Fruit fly (Drosophila melanogaster) whole organism, wandering third instar larva: ENCODE data around the gene CG11333.

Experiments
- Abd-B ChIP-seq: fragments of >200 bp; optimal IDR thresholded peaks from 2 replicates; lab custom pipeline; 2017; ENCODE audit warnings: missing biosample characterization, missing genetic modification characterization
- CG32264 ChIP-seq: fragments of 200-800 bp; sonication (Bioruptor generic); optimal IDR thresholded peaks from 2 replicates; lab custom pipeline; 2016; ENCODE audit warnings: missing biosample characterization, missing genetic modification characterization
- CG9705 ChIP-seq: fragments of 200-800 bp; sonication (Bioruptor generic); optimal IDR thresholded peaks from 2 replicates; lab custom pipeline; 2018; ENCODE audit warnings: missing biosample characterization, mild to moderate bottlenecking, missing genetic modification characterization
- CrebA ChIP-seq: fragments of 200-800 bp; sonication (Bioruptor generic); optimal IDR thresholded peaks from 2 replicates; lab custom pipeline; 2016; ENCODE audit warnings: missing biosample characterization, mild to moderate bottlenecking, missing genetic modification characterization, borderline replicate concordance
- Dfd ChIP-seq: fragments of >200 bp; optimal IDR thresholded peaks from 2 replicates; lab custom pipeline; 2017; ENCODE audit warnings: missing biosample characterization, missing genetic modification characterization
- Dif ChIP-seq: fragments of 200-275, 200-300 bp; sonication (Bioruptor generic); optimal IDR thresholded peaks from 2 replicates; lab custom pipeline; 2018; ENCODE audit warnings: missing biosample characterization, missing genetic modification characterization; ENCODE audit not compliant: partially characterized antibody
- GATAd ChIP-seq: sonication (Bioruptor generic); optimal IDR thresholded peaks from 2 replicates; lab custom pipeline; 2016; ENCODE audit warnings: missing biosample characterization, missing genetic modification characterization
- HLH106 ChIP-seq: fragments of 200-800 bp; optimal IDR thresholded peaks from 3 replicates; lab custom pipeline; 2019; ENCODE audit warnings: missing biosample characterization, mild to moderate bottlenecking, missing genetic modification characterization, moderate library complexity
- Hnf4 ChIP-seq: fragments of 200-800 bp; sonication (Bioruptor generic); optimal IDR thresholded peaks from 2 replicates; lab custom pipeline; 2016; ENCODE audit warnings: missing biosample characterization, mild to moderate bottlenecking, missing genetic modification characterization
- Hr78 ChIP-seq: fragments of >200 bp; optimal IDR thresholded peaks from 2 replicates; lab custom pipeline; 2017; ENCODE audit warnings: missing biosample characterization, missing genetic modification characterization
- Hr83 ChIP-seq: fragments of 200-300 bp; sonication (Bioruptor generic); optimal IDR thresholded peaks from 2 replicates; lab custom pipeline; 2016; ENCODE audit warnings: missing biosample characterization, mild to moderate bottlenecking, missing genetic modification characterization, moderate library complexity; ENCODE audit not compliant: poor library complexity, severe bottlenecking
- Jra ChIP-seq: sonication (Bioruptor generic); optimal IDR thresholded peaks from 2 replicates; lab custom pipeline; 2016; ENCODE audit warnings: missing biosample characterization, missing genetic modification characterization
- Mio ChIP-seq: sonication (Bioruptor generic); optimal IDR thresholded peaks from 2 replicates; lab custom pipeline; 2016; ENCODE audit warnings: missing biosample characterization, missing genetic modification characterization
- Myc ChIP-seq: fragments of >200 bp; optimal IDR thresholded peaks from 2 replicates; lab custom pipeline; 2017
- N ChIP-seq: fragments of >200 bp; optimal IDR thresholded peaks from 2 replicates; lab custom pipeline; 2018; ENCODE audit warnings: missing biosample characterization, missing external identifiers, missing genetic modification characterization
- OdsH ChIP-seq: fragments of 200-800 bp; sonication (Bioruptor generic); optimal IDR thresholded peaks from 2 replicates; lab custom pipeline; 2016; ENCODE audit warnings: missing biosample characterization, mild to moderate bottlenecking, missing genetic modification characterization
- Rel ChIP-seq, 2 experiments: fragments of 200-800 bp; sonication (Bioruptor generic) in 1 of 2; optimal IDR thresholded peaks; 2 replicates in 1 of 2; 3 replicates in 1 of 2; lab custom pipeline; 2016 to 2019; ENCODE audit warnings: mild to moderate bottlenecking in 2 of 2, missing biosample characterization in 2 of 2, missing genetic modification characterization in 2 of 2, moderate library complexity in 1 of 2
- Sp1 ChIP-seq: fragments of 200-800 bp; sonication (Bioruptor generic); optimal IDR thresholded peaks from 3 replicates; lab custom pipeline; 2019; ENCODE audit warnings: missing biosample characterization, mild to moderate bottlenecking, missing genetic modification characterization, moderate library complexity
- Vsx2 ChIP-seq: fragments of 200-300, 225-300 bp; sonication (Bioruptor generic); optimal IDR thresholded peaks from 2 replicates; lab custom pipeline; 2018; ENCODE audit warnings: missing biosample characterization, missing genetic modification characterization; ENCODE audit not compliant: partially characterized antibody
- br ChIP-seq: fragments of 200-800 bp; sonication (Bioruptor generic); optimal IDR thresholded peaks from 2 replicates; lab custom pipeline; 2016; ENCODE audit warnings: missing biosample characterization, missing genetic modification characterization
- brk ChIP-seq: fragments of 200-800 bp; sonication (Bioruptor generic); optimal IDR thresholded peaks from 2 replicates; lab custom pipeline; 2016; ENCODE audit warnings: missing biosample characterization, mild to moderate bottlenecking, missing genetic modification characterization
- dl ChIP-seq, 2 experiments: fragments of 175-275, 200-275 bp in 1 of 2; fragments of 200-275 bp in 1 of 2; sonication (Bioruptor generic); optimal IDR thresholded peaks; lab custom pipeline; 2018; ENCODE audit warnings: mild to moderate bottlenecking in 2 of 2, missing biosample characterization in 2 of 2, missing genetic modification characterization in 2 of 2, moderate library complexity in 2 of 2; ENCODE audit not compliant: partially characterized antibody in 2 of 2, insufficient read depth in 1 of 2
- dmrt93B ChIP-seq: fragments of 200-800 bp; sonication (Bioruptor generic); optimal IDR thresholded peaks from 2 replicates; lab custom pipeline; 2018; ENCODE audit warnings: missing biosample characterization, mild to moderate bottlenecking, missing genetic modification characterization
- dsf ChIP-seq: sonication (Bioruptor generic); optimal IDR thresholded peaks from 2 replicates; lab custom pipeline; 2016; ENCODE audit warnings: missing biosample characterization, missing genetic modification characterization, borderline replicate concordance
- ey ChIP-seq: fragments of 200-800 bp; sonication (Bioruptor generic); optimal IDR thresholded peaks from 2 replicates; lab custom pipeline; 2016; ENCODE audit warnings: missing biosample characterization, missing genetic modification characterization
- foxo ChIP-seq, 2 experiments: fragments of 200-800 bp; sonication (Bioruptor generic); optimal IDR thresholded peaks; 2 replicates in 1 of 2; 3 replicates in 1 of 2; lab custom pipeline; 2016 to 2017; ENCODE audit warnings: missing biosample characterization in 2 of 2, missing genetic modification characterization in 2 of 2
- fru ChIP-seq: fragments of 200-800 bp; sonication (Bioruptor generic); optimal IDR thresholded peaks from 3 replicates; lab custom pipeline; 2016; ENCODE audit warnings: missing biosample characterization, mild to moderate bottlenecking, missing genetic modification characterization
- h ChIP-seq: fragments of 200-800 bp; sonication (Bioruptor generic); optimal IDR thresholded peaks from 3 replicates; lab custom pipeline; 2016; ENCODE audit warnings: missing biosample characterization, mild to moderate bottlenecking, missing genetic modification characterization
- jim ChIP-seq: fragments of 175-275, 200-325 bp; sonication (Bioruptor generic); optimal IDR thresholded peaks from 2 replicates; lab custom pipeline; 2016; ENCODE audit warnings: missing biosample characterization, mild to moderate bottlenecking, missing genetic modification characterization
- lola ChIP-seq: fragments of >200 bp; optimal IDR thresholded peaks from 2 replicates; lab custom pipeline; 2017; ENCODE audit warnings: missing biosample characterization, missing genetic modification characterization
- pan ChIP-seq: fragments of >200 bp; optimal IDR thresholded peaks from 2 replicates; lab custom pipeline; 2017
- psq ChIP-seq: fragments of 200-800 bp; sonication (Bioruptor generic); optimal IDR thresholded peaks from 3 replicates; lab custom pipeline; 2017; ENCODE audit warnings: missing biosample characterization, mild to moderate bottlenecking, missing genetic modification characterization, moderate library complexity
- rgr ChIP-seq: fragments of 200-800 bp; sonication (Bioruptor generic); optimal IDR thresholded peaks from 3 replicates; lab custom pipeline; 2016; ENCODE audit warnings: missing biosample characterization, mild to moderate bottlenecking, missing genetic modification characterization
- sage ChIP-seq: fragments of 200-800 bp; sonication (Bioruptor generic); optimal IDR thresholded peaks from 2 replicates; lab custom pipeline; 2016; ENCODE audit warnings: missing biosample characterization, mild to moderate bottlenecking, missing genetic modification characterization
- sv ChIP-seq: fragments of 200-800 bp; sonication (Bioruptor generic); optimal IDR thresholded peaks from 3 replicates; lab custom pipeline; 2016; ENCODE audit warnings: missing biosample characterization, missing genetic modification characterization
- tai ChIP-seq: sonication (Bioruptor generic); optimal IDR thresholded peaks from 2 replicates; lab custom pipeline; 2016; ENCODE audit warnings: missing biosample characterization, missing genetic modification characterization
- usp ChIP-seq: fragments of >200 bp; optimal IDR thresholded peaks from 2 replicates; lab custom pipeline; 2017; ENCODE audit warnings: missing biosample characterization, missing genetic modification characterization
- woc ChIP-seq: sonication (Bioruptor generic); optimal IDR thresholded peaks from 2 replicates; lab custom pipeline; 2016; ENCODE audit warnings: missing biosample characterization, mild to moderate bottlenecking, missing genetic modification characterization

The CG11333 gene

DNA sequence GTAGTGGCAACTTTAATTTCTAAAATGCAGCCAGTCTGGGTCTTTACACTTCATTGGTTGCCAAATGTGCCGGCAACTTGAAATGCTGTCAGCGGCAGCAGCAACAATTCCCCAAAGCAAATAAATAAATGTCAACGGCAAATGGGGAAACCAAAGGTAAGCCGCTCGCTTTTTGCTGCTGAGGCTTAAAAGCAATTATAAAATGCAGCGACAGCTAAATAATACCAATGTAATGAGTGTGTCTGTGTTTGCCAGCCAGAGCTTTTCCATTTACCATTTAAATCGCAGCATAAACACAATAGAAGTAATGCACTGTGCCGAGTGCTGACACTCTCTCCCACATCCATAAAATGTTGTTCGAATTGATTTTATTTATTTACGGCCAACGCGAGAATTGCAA, 22.5 kb upstream of the CG11333 start:
- TF ChIP-seq Mio (GFP tag; lab: Kevin White, UChicago) (no peak), brk (no peak), jim (GFP tag; lab: Kevin White, UChicago) (no peak), HLH106 (no peak), dsf (no peak), lola (GFP tag; lab: Kevin White, UChicago) (no peak)

DNA sequence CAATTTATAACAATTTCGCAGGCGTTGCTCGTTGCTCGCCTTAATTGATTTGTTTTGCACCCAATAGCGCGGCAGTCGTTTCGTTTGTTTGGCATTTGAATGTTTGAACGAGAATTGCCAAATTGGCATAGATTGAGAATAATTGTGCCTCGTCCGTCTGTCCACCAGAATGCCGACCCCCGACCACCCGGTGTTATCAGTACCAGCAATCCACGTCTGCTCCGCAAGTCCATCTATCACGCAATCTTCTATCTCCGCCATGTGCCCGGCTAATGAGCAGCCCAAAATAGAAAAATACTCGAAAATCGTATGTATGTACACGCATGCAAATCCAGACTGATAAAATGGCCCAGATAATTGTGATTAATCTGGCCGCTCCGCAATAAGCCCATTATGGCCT, 20.1 kb upstream of the CG11333 start:
- TF ChIP-seq Dif (GFP tag; lab: Kevin White, UChicago), result no peak
- TF ChIP-seq h (GFP tag; lab: Kevin White, UChicago), result no peak
- no peak for TF ChIP-seq ey (GFP tag; lab: Kevin White, UChicago)
- TF ChIP-seq Hr83 (GFP tag; lab: Kevin White, UChicago), result no peak
- TF ChIP-seq GATAd (GFP tag; lab: Kevin White, UChicago), result no peak

DNA sequence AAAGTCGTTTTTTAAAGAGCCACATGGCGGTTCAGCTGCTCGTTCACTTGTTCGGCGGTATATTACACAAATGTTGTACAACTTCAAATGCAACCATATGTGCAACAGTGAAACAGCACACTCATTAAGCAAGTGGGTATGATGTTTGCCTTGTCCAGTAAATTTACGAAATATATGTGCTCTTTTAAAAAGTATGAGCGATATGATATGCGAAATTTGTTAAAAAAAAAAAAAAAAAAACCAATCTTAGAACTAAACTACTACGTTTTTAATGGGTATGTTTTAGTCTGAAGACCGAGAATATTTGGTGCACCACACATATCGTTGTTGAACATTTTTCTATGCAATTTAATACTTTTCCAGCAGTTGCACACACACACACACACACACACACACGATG, 19.6 kb upstream of the CG11333 start:
- TF ChIP-seq brk, result no peak
- no peak for TF ChIP-seq br
- no peak for TF ChIP-seq ey (GFP tag; lab: Kevin White, UChicago)
- peak; percentile 18 for TF ChIP-seq fru (GFP tag; lab: Kevin White, UChicago)
- TF ChIP-seq pan, result no peak
- TF ChIP-seq sage, result no peak
- TF ChIP-seq Abd-B (GFP tag; lab: Kevin White, UChicago), result no peak
- peak; percentile 22 for TF ChIP-seq psq (GFP tag; lab: Kevin White, UChicago)
- no peak for TF ChIP-seq dsf
- TF ChIP-seq Myc, result no peak
- TF ChIP-seq lola (GFP tag; lab: Kevin White, UChicago), result no peak
- TF ChIP-seq usp (GFP tag; lab: Kevin White, UChicago), result no peak
- no peak for TF ChIP-seq Hr78 (GFP tag; lab: Kevin White, UChicago)
- no peak for TF ChIP-seq Vsx2 (GFP tag; lab: Kevin White, UChicago)
- TF ChIP-seq Hnf4 (GFP tag; lab: Kevin White, UChicago), result no peak
- no peak for TF ChIP-seq HLH106
- no peak for TF ChIP-seq Dif (GFP tag; lab: Kevin White, UChicago)
- TF ChIP-seq h (GFP tag; lab: Kevin White, UChicago), result peak; percentile 37
- no peak for TF ChIP-seq woc (GFP tag; lab: Kevin White, UChicago)
- no peak for TF ChIP-seq jim (GFP tag; lab: Kevin White, UChicago)
- no peak for TF ChIP-seq CG9705 (GFP tag; lab: Kevin White, UChicago)
- no peak for TF ChIP-seq CrebA
- no peak for TF ChIP-seq CG32264 (GFP tag; lab: Kevin White, UChicago)
- TF ChIP-seq Hr83 (GFP tag; lab: Kevin White, UChicago), result no peak
- TF ChIP-seq Dfd (GFP tag; lab: Kevin White, UChicago), result no peak
- TF ChIP-seq dl (GFP tag; optimal IDR thresholded peaks at IDR 0.05; lab: Kevin White, UChicago; ENCODE audit: insufficient read depth in 1 of 2, partially characterized antibody in 2 of 2), result no peak
- TF ChIP-seq rgr (GFP tag; lab: Kevin White, UChicago), result no peak
- TF ChIP-seq GATAd (GFP tag; lab: Kevin White, UChicago), result no peak
- TF ChIP-seq Rel (GFP tag; optimal IDR thresholded peaks at IDR 0.05; lab: Kevin White, UChicago), result no peak
- TF ChIP-seq Rel (tag; optimal IDR thresholded peaks at IDR 0.05; lab: Kevin White, UChicago), result no peak
- peak; percentile 8 for TF ChIP-seq OdsH (GFP tag; lab: Kevin White, UChicago)
- TF ChIP-seq Jra, result no peak
- TF ChIP-seq Sp1 (GFP tag; lab: Kevin White, UChicago), result no peak
- no peak for TF ChIP-seq N (GFP tag; lab: Kevin White, UChicago)
- TF ChIP-seq foxo (GFP tag; optimal IDR thresholded peaks at IDR 0.05; lab: Kevin White, UChicago), result peak in 1 of 2 experiments; percentile 11
- no peak for TF ChIP-seq Mio (GFP tag; lab: Kevin White, UChicago)
- no peak for TF ChIP-seq dmrt93B (GFP tag; lab: Kevin White, UChicago)
- no peak for TF ChIP-seq sv (GFP tag; lab: Kevin White, UChicago)
- no peak for TF ChIP-seq tai (GFP tag; lab: Kevin White, UChicago)
